Worm (Caenorhabditis elegans): Measurements from ENCODE around the gene R12B2.8.

R12B2.8 gene

DNA sequence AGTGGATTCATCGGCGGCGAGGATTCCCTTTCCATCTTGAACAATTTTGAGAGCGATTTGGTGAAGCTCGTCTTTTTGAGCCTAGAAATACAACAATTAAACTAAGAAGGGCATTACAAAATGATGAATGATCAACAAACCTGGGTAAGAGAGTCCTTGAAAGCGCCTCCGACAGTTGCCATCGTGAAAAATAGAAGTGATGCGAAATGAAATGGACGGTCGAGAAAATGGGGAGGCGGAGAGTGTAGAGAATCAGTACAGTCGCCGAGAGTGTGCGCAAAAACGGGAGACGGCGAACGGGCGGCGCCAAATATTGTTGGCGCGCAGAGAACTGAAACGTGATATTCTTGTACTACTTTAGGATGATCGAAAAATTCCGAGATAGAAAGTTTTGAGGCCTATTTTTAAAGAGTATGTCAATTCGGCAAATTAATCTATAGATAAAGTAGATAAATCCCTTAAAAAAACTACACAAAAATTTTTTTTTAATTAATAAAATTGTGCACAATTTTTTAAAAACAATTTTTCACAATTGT, 52.5 kb downstream of the R12B2.8 start, which contains the start of gene aldo-2 (continued):
- TF ChIP-seq ceh-58 (GFP tag; IDR thresholded peaks at IDR 0.05) (no peak), repo-1 (tag; optimal IDR thresholded peaks at IDR 0.05) (no peak), nhr-120 (GFP tag; IDR thresholded peaks at IDR 0.05) (no peak), cebp-2 (GFP tag; IDR thresholded peaks at IDR 0.05) (no peak), Y67H2A.10 (GFP tag; conservative IDR thresholded peaks at IDR 0.05) (peak; percentile 69), unc-130 (GFP tag; optimal IDR thresholded peaks at IDR 0.05) (peak; percentile 67), snpc-4 (GFP tag; optimal IDR thresholded peaks at IDR 0.05) (no peak), snpc-4 (tag; optimal IDR thresholded peaks at IDR 0.05) (peak in 2 of 4 experiments; percentile 39 to 42), F52B5.7 (tag; optimal IDR thresholded peaks at IDR 0.05) (no peak), lag-1 (GFP tag; IDR thresholded peaks at IDR 0.05) (no peak), egrh-3 (GFP tag; IDR thresholded peaks at IDR 0.05) (peak; percentile 50; the same call in 1 of the 2 replicates), B0336.3 (GFP tag; IDR thresholded peaks at IDR 0.05) (0 out of 2 replicates have a peak, but pooled peaks have one; percentile 58), F57C9.4 (tag; optimal IDR thresholded peaks at IDR 0.05) (no peak), ceh-91 (GFP tag; IDR thresholded peaks at IDR 0.05) (peak; percentile 94), snpc-1.3 (tag; optimal IDR thresholded peaks at IDR 0.05; ENCODE audit: insufficient read depth) (no peak), hmg-1.2 (GFP tag; IDR thresholded peaks at IDR 0.05) (peak; percentile 84), athp-1 (tag; optimal IDR thresholded peaks at IDR 0.05) (peak; percentile 36), C06A6.2 (GFP tag; conservative IDR thresholded peaks at IDR 0.05) (no peak), tlf-1 (GFP tag; optimal IDR thresholded peaks at IDR 0.05) (peak; percentile 84), F33H1.4 (GFP tag; IDR thresholded peaks at IDR 0.05) (peak; percentile 84), hlh-26 (GFP tag; conservative IDR thresholded peaks at IDR 0.05) (no peak), chd-7 (tag; optimal IDR thresholded peaks at IDR 0.05) (no peak), ztf-6 (GFP tag; IDR thresholded peaks at IDR 0.05) (0 out of 2 replicates have a peak, but pooled peaks have one; percentile 22), him-1 (tag; optimal IDR thresholded peaks at IDR 0.05) (no peak), lin-40 (tag; optimal IDR thresholded peaks at IDR 0.05) (no peak), pha-4 (tag; optimal IDR thresholded peaks at IDR 0.05) (no peak), Y53G8AR.9 (GFP tag; conservative IDR thresholded peaks at IDR 0.05) (peak; percentile 84; the same call in 1 of the 2 replicates), lir-1 (GFP tag; conservative IDR thresholded peaks at IDR 0.05) (no peak), ekl-4 (GFP tag; IDR thresholded peaks at IDR 0.05) (peak; percentile 87), nfyb-1 (GFP tag; IDR thresholded peaks at IDR 0.05) (0 out of 2 replicates have a peak, but pooled peaks have one; percentile 64), Y95B8A.8 (GFP tag; IDR thresholded peaks at IDR 0.05) (peak; percentile 92), fkh-3 (tag; optimal IDR thresholded peaks at IDR 0.05) (no peak), tbx-9 (tag; optimal IDR thresholded peaks at IDR 0.05; ENCODE audit: borderline replicate concordance) (no peak), F55B11.4 (tag; optimal IDR thresholded peaks at IDR 0.05; ENCODE audit: borderline replicate concordance, insufficient read depth) (no peak), sea-2 (GFP tag; IDR thresholded peaks at IDR 0.05) (no peak), mxl-1 (tag; optimal IDR thresholded peaks at IDR 0.05) (no peak), ceh-100 (GFP tag; IDR thresholded peaks at IDR 0.05) (0 out of 2 replicates have a peak, but pooled peaks have one; percentile 23), F57A8.1 (GFP tag; optimal IDR thresholded peaks at IDR 0.05) (no peak), nfya-1 (tag; optimal IDR thresholded peaks at IDR 0.05; ENCODE audit: borderline replicate concordance, insufficient read depth) (no peak), B0261.1 (tag; optimal IDR thresholded peaks at IDR 0.05) (no peak), madf-3 (GFP tag; IDR thresholded peaks at IDR 0.05) (peak; percentile 92), sdz-38 (tag; optimal IDR thresholded peaks at IDR 0.05) (no peak), ztf-18 (tag; optimal IDR thresholded peaks at IDR 0.05) (peak; percentile 37), lin-26 (GFP tag; IDR thresholded peaks at IDR 0.05) (peak; percentile 67; the same call in 1 of the 2 replicates), nhr-179 (tag; optimal IDR thresholded peaks at IDR 0.05) (no peak), nfya-2 (GFP tag; IDR thresholded peaks at IDR 0.05) (no peak), madf-10 (tag; optimal IDR thresholded peaks at IDR 0.05) (no peak), hrde-1 (tag; optimal IDR thresholded peaks at IDR 0.05; ENCODE audit: borderline replicate concordance) (no peak), T26A5.8 (tag; optimal IDR thresholded peaks at IDR 0.05) (no peak)

Data from whole organism, young adult.